Fruit fly (Drosophila melanogaster): ENCODE data around the gene CG45064.

Gene CG45064

DNA sequence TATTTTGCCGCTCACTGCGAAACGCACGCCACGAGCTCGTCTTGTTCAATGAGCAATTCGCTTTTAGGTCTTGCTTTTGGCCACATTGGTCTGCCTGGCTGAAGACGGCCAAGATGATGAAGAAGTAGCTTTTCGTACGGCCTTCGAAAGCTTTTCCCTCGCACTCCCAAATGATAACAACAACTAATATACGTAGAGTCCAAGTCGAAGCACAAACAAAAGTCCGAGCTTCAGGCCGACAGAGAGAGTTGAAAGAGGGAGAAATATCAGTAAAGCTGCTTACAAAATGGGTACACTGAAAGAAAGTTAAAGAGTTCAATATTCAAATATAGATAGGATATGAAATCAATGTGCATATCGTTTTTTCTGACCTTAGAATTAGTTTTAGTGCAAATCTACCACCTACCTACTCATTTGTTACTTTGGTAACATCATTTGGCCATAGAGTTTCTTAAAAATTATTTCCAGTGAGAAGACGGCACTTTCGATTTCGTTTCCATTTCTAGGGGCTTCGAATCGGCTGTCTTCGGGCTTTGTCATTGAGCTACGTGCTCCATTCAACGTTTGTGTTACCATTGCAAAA is at the start of gene CG45064, which contains the start of gene CG45065:
Gene CG45064 (minus strand): TSS at position 51 of the 583 bp plus-strand sequence.
Gene CG45065 (minus strand): TSS at position 51 of the 583 bp plus-strand sequence.
- peak; percentile 54 for TF ChIP-seq bab1 (GFP tag; optimal IDR thresholded peaks at IDR 0.05)
- no peak for TF ChIP-seq ovo (GFP tag; optimal IDR thresholded peaks at IDR 0.05)
- TF ChIP-seq CG33017 (tag; optimal IDR thresholded peaks at IDR 0.05), result no peak
- no peak for TF ChIP-seq CG5204 (GFP tag; optimal IDR thresholded peaks at IDR 0.05)
- no peak for TF ChIP-seq CG1620 (GFP tag; optimal IDR thresholded peaks at IDR 0.05)
- no peak for TF ChIP-seq tj (GFP tag; optimal IDR thresholded peaks at IDR 0.05)
- no peak for TF ChIP-seq kay (GFP tag; ENCODE audit: borderline replicate concordance)
- TF ChIP-seq CG7101 (tag; optimal IDR thresholded peaks at IDR 0.05), result peak; percentile 3
- TF ChIP-seq toe (GFP tag; optimal IDR thresholded peaks at IDR 0.05), result no peak
- TF ChIP-seq Hr96 (GFP tag; optimal IDR thresholded peaks at IDR 0.05), result no peak

DNA sequence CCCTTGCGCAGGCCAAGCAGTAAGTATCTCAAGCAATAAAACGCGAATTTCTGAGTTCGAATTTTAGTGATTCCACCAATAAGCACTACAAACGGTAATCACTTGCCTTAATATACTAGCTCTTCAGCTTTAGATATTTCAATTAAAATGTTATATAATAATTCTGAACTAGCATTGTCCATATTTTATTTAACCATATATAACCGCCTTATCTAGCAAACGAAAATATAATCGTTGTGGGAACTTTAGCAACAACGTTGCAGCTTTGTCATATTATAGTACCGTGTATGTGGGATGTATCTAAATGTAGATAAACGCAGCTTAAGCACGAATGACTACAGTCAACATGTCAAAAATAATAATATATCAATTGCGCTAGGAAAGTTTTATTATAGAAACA is 48.9 kb upstream of the CG45064 start:
- TF ChIP-seq kay (GFP tag; ENCODE audit: borderline replicate concordance), result peak; percentile 50
- TF ChIP-seq toe (GFP tag; optimal IDR thresholded peaks at IDR 0.05), result no peak

DNA sequence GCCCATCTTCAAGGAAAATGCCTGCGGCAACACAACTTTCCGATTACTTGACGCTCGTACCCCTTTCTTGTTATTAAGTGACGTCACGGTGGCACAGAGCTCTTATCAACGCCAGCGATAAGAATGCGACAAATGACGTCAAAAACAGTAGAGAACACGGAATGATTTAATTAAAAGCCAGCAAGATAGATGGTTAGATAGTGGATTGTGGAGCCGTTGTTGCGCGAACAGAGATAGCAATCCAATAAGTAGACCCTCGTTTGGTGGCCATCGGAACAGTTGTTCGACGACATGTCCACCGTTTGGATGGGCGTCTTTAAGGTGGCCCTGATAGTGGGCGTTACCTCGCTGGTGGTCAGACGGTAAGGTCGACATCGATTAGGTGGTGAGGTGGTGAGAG is 47.4 kb upstream of the CG45064 start:
- TF ChIP-seq CG11617 (GFP tag; optimal IDR thresholded peaks at IDR 0.05) (no peak), tj (GFP tag; optimal IDR thresholded peaks at IDR 0.05) (no peak), Clk (GFP tag; optimal IDR thresholded peaks at IDR 0.05) (no peak), cic (GFP tag; optimal IDR thresholded peaks at IDR 0.05) (peak; percentile 26)

DNA sequence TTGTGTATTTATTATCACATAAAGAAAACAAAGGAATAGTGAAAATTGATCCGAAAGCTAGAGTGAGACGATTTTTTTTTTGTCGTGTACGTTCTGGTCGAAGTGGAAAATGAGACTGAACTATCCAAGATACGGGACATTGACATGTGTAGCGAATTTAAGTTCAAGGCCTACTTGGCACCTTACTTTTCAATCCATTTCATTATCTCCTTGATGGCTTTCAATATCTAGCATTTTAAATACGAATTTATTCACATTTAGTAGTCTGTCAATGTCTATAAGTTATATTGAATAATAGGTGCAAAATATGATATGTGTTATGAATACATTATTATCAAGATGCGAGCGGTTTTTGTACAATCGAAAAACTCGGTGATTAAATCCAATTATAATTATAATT is 46.5 kb upstream of the CG45064 start, which contains the start of gene CG32591:
Gene CG32591 (minus strand): TSS at position 101 of the 400 bp plus-strand sequence.
- TF ChIP-seq CG14711 (tag; optimal IDR thresholded peaks at IDR 0.05) (no peak), CG33017 (tag; optimal IDR thresholded peaks at IDR 0.05) (no peak), Mnt (GFP tag; optimal IDR thresholded peaks at IDR 0.05) (no peak), CG7045 (GFP tag; optimal IDR thresholded peaks at IDR 0.05) (no peak), Hr96 (GFP tag; optimal IDR thresholded peaks at IDR 0.05) (no peak), cic (GFP tag; optimal IDR thresholded peaks at IDR 0.05) (no peak), CG11617 (GFP tag; optimal IDR thresholded peaks at IDR 0.05) (no peak), CG12768 (GFP tag; optimal IDR thresholded peaks at IDR 0.05) (no peak), CG5204 (GFP tag; optimal IDR thresholded peaks at IDR 0.05) (no peak)

DNA sequence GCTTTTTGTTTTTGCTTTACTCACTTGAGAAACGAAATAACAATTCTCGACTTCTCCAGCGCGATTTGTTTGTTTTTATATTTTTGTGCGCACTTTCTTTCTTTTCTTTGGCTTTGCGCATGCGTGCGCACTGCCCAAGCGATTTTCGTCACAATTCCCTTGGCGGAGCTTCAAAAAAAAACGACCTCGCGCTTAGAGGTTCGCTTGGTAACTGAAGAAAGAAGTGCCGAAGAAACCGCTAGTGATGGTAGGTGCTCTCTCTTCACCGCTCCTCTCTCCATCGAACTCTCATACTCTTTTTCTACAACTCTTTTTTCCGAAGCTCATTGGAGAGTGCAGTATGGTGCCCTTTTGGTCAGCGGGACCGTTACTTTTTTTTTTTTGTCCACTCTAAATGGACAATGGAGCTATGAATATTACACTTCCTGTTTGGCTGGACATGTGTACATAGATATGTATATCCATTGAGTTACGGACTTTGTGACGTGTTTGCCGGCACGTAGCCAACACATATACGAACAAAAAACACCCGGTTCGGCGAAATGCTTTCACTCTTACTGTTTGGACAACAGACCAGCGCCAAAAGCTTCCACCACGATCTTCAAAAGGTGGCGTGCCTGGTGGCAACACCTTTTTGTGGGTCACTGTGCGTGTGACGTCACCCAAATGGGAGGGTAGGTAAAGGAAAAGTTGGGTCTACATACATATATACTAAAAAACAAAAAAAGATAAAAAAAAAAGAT is 41.1 kb upstream of the CG45064 start, which contains the start of gene CG9503:
Gene CG9503 (minus strand): TSS at position 217 of the 743 bp plus-strand sequence.
- TF ChIP-seq CG12768 (GFP tag; optimal IDR thresholded peaks at IDR 0.05) (no peak), cnc (optimal IDR thresholded peaks at IDR 0.05) (no peak), ovo (GFP tag; optimal IDR thresholded peaks at IDR 0.05) (peak; percentile 35)

DNA sequence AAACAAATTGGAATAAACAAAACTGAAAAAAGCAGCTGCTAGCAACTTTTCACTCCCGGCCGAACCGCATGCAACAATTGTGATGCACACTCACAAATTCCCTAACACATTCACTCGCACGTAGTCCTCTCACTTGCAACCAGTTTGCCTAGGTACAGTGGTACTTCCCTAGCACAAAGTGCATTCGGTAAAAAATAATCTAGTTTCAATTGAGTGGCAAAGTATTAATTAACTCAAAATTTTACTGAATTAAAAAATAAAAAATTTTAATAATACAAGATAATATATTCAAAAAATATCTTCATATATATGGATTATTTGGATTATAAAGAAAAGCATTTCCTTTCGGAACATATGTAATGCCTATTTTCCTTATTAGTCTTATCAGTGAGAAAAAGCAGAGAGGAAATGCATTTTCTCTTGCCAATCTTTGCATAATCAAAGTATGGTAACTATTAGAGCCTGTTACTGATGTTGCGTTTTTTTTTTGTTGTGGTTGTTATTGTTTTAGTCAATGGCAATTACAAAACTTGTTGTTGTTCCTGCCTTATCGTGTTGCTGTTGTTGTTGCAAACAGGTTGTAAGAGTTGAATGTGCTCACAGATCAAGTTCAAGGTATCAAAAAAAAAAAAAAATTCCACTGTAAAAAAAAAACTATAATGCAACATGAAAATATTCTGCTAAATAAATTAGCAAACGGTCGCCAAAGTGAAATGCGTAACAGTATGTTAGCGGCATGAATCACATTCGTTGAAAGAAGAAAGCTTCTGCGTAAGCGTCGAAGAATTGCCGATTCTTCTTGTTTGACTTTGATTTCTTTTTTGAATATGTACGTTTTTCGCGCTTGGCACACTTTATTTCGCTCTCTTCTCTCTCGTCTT is 40.2 kb upstream of the CG45064 start:
- TF ChIP-seq CG12768 (GFP tag; optimal IDR thresholded peaks at IDR 0.05) (no peak), CG11617 (GFP tag; optimal IDR thresholded peaks at IDR 0.05) (no peak), kay (GFP tag; ENCODE audit: borderline replicate concordance) (no peak), pad (GFP tag; optimal IDR thresholded peaks at IDR 0.05) (no peak), CG5204 (GFP tag; optimal IDR thresholded peaks at IDR 0.05) (no peak), Mnt (GFP tag; optimal IDR thresholded peaks at IDR 0.05) (no peak), cic (GFP tag; optimal IDR thresholded peaks at IDR 0.05) (no peak), ovo (GFP tag; optimal IDR thresholded peaks at IDR 0.05) (no peak), Hr96 (GFP tag; optimal IDR thresholded peaks at IDR 0.05) (no peak), CG14711 (tag; optimal IDR thresholded peaks at IDR 0.05) (no peak)

DNA sequence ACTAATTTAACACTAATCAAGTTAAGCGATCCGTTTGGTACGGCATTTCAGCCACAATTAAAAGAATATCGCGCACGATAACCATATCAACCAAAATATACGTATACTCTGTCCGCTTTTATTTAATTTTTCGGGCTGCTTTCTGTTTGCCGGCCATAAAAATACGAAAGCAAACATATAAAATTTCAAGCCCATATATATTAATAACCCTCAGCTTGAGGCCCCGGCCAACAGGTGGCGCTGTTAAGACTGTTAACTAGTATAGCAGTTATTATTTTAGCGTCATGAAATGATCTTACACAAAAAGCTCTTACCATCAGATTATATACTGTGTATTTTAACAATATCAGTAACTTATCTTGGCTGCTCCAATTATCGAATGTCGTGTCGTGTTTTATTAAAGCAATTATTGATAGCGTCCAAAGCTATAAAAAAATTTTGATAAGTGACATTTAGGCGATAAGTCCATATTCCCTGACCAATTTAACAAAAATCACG is 36.4 kb upstream of the CG45064 start, which contains the start of gene Eo:
Gene Eo (minus strand): TSS at position 51 of the 498 bp plus-strand sequence.
- TF ChIP-seq ovo (GFP tag; optimal IDR thresholded peaks at IDR 0.05) (no peak), CG7045 (GFP tag; optimal IDR thresholded peaks at IDR 0.05) (no peak), CG5204 (GFP tag; optimal IDR thresholded peaks at IDR 0.05) (peak; percentile 3), cic (GFP tag; optimal IDR thresholded peaks at IDR 0.05) (no peak), Crg-1 (GFP tag; optimal IDR thresholded peaks at IDR 0.05) (no peak), CG11617 (GFP tag; optimal IDR thresholded peaks at IDR 0.05) (no peak), Clk (GFP tag; optimal IDR thresholded peaks at IDR 0.05) (no peak), kay (GFP tag; ENCODE audit: borderline replicate concordance) (peak; percentile 38), toe (GFP tag; optimal IDR thresholded peaks at IDR 0.05) (no peak), tj (GFP tag; optimal IDR thresholded peaks at IDR 0.05) (no peak), pad (GFP tag; optimal IDR thresholded peaks at IDR 0.05) (no peak), CG33017 (tag; optimal IDR thresholded peaks at IDR 0.05) (no peak), CG1620 (GFP tag; optimal IDR thresholded peaks at IDR 0.05) (no peak), bab1 (GFP tag; optimal IDR thresholded peaks at IDR 0.05) (peak; percentile 3), CG7101 (tag; optimal IDR thresholded peaks at IDR 0.05) (peak; percentile 0), CG14711 (tag; optimal IDR thresholded peaks at IDR 0.05) (no peak), cnc (optimal IDR thresholded peaks at IDR 0.05) (no peak), Hr96 (GFP tag; optimal IDR thresholded peaks at IDR 0.05) (peak; percentile 25), CG12768 (GFP tag; optimal IDR thresholded peaks at IDR 0.05) (no peak), Mnt (GFP tag; optimal IDR thresholded peaks at IDR 0.05) (no peak)
